Fruit fly (Drosophila melanogaster): ENCODE results near the gene cort.

- TF ChIP-seq Crg-1 (GFP tag; optimal IDR thresholded peaks at IDR 0.05), result no peak
- no peak for TF ChIP-seq pad (GFP tag; optimal IDR thresholded peaks at IDR 0.05)
- no peak for TF ChIP-seq CG33017 (tag; optimal IDR thresholded peaks at IDR 0.05)
- TF ChIP-seq cic (GFP tag; optimal IDR thresholded peaks at IDR 0.05), result no peak
- TF ChIP-seq Hr96 (GFP tag; optimal IDR thresholded peaks at IDR 0.05), result no peak
- no peak for TF ChIP-seq bab1 (GFP tag; optimal IDR thresholded peaks at IDR 0.05)
- no peak for TF ChIP-seq CG12768 (GFP tag; optimal IDR thresholded peaks at IDR 0.05)
- TF ChIP-seq toe (GFP tag; optimal IDR thresholded peaks at IDR 0.05), result no peak
- no peak for TF ChIP-seq CG11617 (GFP tag; optimal IDR thresholded peaks at IDR 0.05)
- no peak for TF ChIP-seq CG7101 (tag; optimal IDR thresholded peaks at IDR 0.05)
- TF ChIP-seq CG7045 (GFP tag; optimal IDR thresholded peaks at IDR 0.05), result no peak
- TF ChIP-seq kay (GFP tag; ENCODE audit: borderline replicate concordance), result no peak
- no peak for TF ChIP-seq Mnt (GFP tag; optimal IDR thresholded peaks at IDR 0.05)
Observed at dm6 chr2L:6721710-6722109, 45.3 kb upstream of the cort start.

Measured in whole organism, adult.